Comparison of ENCODE assay signal across 1 fruit fly cellular context in the genomic region with DNA sequence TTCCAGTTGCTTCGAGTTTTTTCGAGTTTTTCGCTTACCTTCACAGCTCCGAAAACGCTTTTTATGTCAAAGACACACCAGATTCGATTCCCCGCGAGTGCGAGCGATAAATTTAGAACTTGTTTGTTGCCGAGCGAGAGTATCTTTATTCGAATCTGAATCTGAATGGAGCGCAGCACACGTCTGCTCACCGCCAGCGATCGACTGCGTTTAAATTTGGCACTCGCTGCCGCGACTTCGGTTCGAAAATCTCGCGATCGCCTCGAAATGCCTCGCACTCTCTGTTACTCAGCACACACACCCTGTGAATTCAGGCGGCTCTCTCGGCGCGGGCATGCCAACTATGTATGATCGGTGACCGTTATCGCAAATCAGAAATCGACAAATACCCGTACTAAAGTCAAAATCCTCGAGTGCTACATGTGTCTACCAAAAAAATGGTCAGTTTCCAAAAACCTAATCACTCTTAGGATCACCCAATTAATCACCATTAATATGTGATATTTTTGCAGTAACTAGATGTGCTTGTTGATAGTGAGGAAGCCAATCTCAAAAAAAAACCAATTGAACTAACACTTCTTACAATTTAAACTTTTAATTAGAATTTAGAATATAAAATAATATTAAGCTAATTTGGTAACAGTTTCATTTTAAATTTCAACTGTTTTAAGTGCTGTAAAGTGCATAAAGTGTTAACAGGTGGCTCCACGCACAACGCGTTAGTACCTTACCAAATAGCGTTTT.
TF ChIP-seq lines count a peak whose summit lies in the region.

A gene (minus strand): TSS at position 216 of the 744 bp plus-strand sequence.

TF ChIP-seq in whole organism, embryonic, 481 proteins besides CTCF, POLR2A, EP300 and RAD21 (continued from another document):
- peak; percentile 91 for TF ChIP-seq gfzf (GFP tag; optimal IDR thresholded peaks at IDR 0.05; lab: Kevin White, UChicago)
- TF ChIP-seq CG15073 (GFP tag; optimal IDR thresholded peaks at IDR 0.05; lab: Kevin White, UChicago) = no peak
- TF ChIP-seq tap (tag; optimal IDR thresholded peaks at IDR 0.05; lab: Kevin White, UChicago) = no peak
- TF ChIP-seq ro (GFP tag; IDR thresholded peaks at IDR 0.05; lab: Robert Waterston, UW) = no peak
- no peak for TF ChIP-seq cad (GFP tag; optimal IDR thresholded peaks at IDR 0.05; lab: Kevin White, UChicago)
- peak; percentile 86 for TF ChIP-seq CG10543 (GFP tag; optimal IDR thresholded peaks at IDR 0.05; lab: Kevin White, UChicago)
- TF ChIP-seq gsb (GFP tag; IDR thresholded peaks at IDR 0.05; lab: Robert Waterston, UW) = 0 out of 2 replicates have a peak, but pooled peaks have one; percentile 36
- 0 out of 2 replicates have a peak, but pooled peaks have one; percentile 1 for TF ChIP-seq crol (GFP tag; IDR thresholded peaks at IDR 0.05; lab: Robert Waterston, UW)
- TF ChIP-seq zen (tag; optimal IDR thresholded peaks at IDR 0.05; lab: Kevin White, UChicago) = no peak
- TF ChIP-seq CG34224 (GFP tag; IDR thresholded peaks at IDR 0.05; lab: Robert Waterston, UW; ENCODE audit: partially characterized antibody) = no peak
- no peak for TF ChIP-seq CG15696 (tag; optimal IDR thresholded peaks at IDR 0.05; lab: Kevin White, UChicago)
- peak; percentile 67; the same call in 2 of the 3 replicates for TF ChIP-seq gce (GFP tag; IDR thresholded peaks at IDR 0.05; lab: Robert Waterston, UW)
- no peak; the same call in 1 of the 2 replicates for TF ChIP-seq CG11696 (GFP tag; IDR thresholded peaks at IDR 0.05; lab: Robert Waterston, UW)
- peak; percentile 8 for TF ChIP-seq CG15011 (GFP tag; optimal IDR thresholded peaks at IDR 0.05; lab: Kevin White, UChicago)
- no peak for TF ChIP-seq CG14050 (GFP tag; IDR thresholded peaks at IDR 0.05; lab: Robert Waterston, UW)
- peak; percentile 94 for TF ChIP-seq stwl (tag; optimal IDR thresholded peaks at IDR 0.05; lab: Kevin White, UChicago)
- TF ChIP-seq MTF-1 (GFP tag; optimal IDR thresholded peaks at IDR 0.05; lab: Kevin White, UChicago; ENCODE audit: borderline replicate concordance) = peak; percentile 27
- 0 out of 2 replicates have a peak, but pooled peaks have one; percentile 33 for TF ChIP-seq cas (GFP tag; IDR thresholded peaks at IDR 0.05; lab: Robert Waterston, UW)
- TF ChIP-seq HLH3B (GFP tag; IDR thresholded peaks at IDR 0.05; lab: Robert Waterston, UW) = peak; percentile 59
- TF ChIP-seq CG10565 (GFP tag; optimal IDR thresholded peaks at IDR 0.05; lab: Kevin White, UChicago) = no peak
- TF ChIP-seq CoRest (tag; optimal IDR thresholded peaks at IDR 0.05; lab: Kevin White, UChicago) = peak; percentile 63
